Worm (Caenorhabditis elegans): Measurements from ENCODE around the gene bed-2.

DNA sequence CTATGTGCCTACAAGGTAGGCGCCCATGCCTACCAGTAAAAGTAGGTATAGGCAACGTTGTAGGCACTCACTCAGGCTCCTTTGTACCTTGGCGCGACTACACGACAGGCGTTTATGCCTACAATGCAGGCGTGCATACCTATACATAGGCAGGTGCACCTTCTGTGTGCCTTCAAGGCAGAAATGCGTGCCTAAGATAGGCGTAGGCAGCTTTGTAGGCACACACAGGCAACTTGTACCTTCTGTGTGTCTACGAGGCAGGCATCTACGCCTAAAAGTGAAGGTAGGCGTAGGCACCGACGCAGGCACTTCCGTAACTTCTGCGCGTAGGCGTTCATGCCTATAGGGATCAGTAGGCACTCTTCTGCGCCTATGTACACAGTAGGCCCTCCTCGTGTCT is 35.0 kb upstream of the bed-2 start:
- TF ChIP-seq lir-3 (tag; optimal IDR thresholded peaks at IDR 0.05) (no peak), F26F4.8 (GFP tag; conservative IDR thresholded peaks at IDR 0.05) (no peak), hlh-30 (tag; optimal IDR thresholded peaks at IDR 0.05; ENCODE audit: insufficient read depth) (no peak), ceh-82 (tag; optimal IDR thresholded peaks at IDR 0.05) (no peak), nhr-42 (GFP tag; IDR thresholded peaks at IDR 0.05) (no peak), unc-39 (tag; optimal IDR thresholded peaks at IDR 0.05) (no peak), egl-27 (tag; optimal IDR thresholded peaks at IDR 0.05) (no peak)

Data from whole organism, L4 larva.